Worm (Caenorhabditis elegans): ENCODE measurements around the gene F08D12.12.
A peak's percentile ranks its signal among the peaks of the same experiment; 100 is the strongest.

The F08D12.12 gene

ce11 chrII:2800550-2801233 lies 13.8 kb upstream of the F08D12.12 start, which contains the start of gene nhr-119 (continued):
- TF ChIP-seq mcd-1 (GFP tag; IDR thresholded peaks at IDR 0.05) = peak; percentile 57

- TF ChIP-seq lin-35 (GFP tag; optimal IDR thresholded peaks at IDR 0.05) (no peak), F55B11.4 (tag; optimal IDR thresholded peaks at IDR 0.05; ENCODE audit: borderline replicate concordance, insufficient read depth) (no peak), Y67H2A.10 (GFP tag; conservative IDR thresholded peaks at IDR 0.05) (no peak), efl-1 (GFP tag; optimal IDR thresholded peaks at IDR 0.05) (no peak), F39B2.1 (GFP tag; IDR thresholded peaks at IDR 0.05) (no peak), K11D2.4 (GFP tag; IDR thresholded peaks at IDR 0.05) (no peak), T26A5.8 (tag; optimal IDR thresholded peaks at IDR 0.05) (no peak), attf-6 (GFP tag; IDR thresholded peaks at IDR 0.05) (no peak), T07F8.4 (tag; optimal IDR thresholded peaks at IDR 0.05) (no peak), nhr-120 (GFP tag; IDR thresholded peaks at IDR 0.05) (no peak), snpc-1.1 (tag; optimal IDR thresholded peaks at IDR 0.05; ENCODE audit: insufficient read depth) (no peak), cebp-2 (GFP tag; IDR thresholded peaks at IDR 0.05) (no peak), sea-2 (GFP tag; IDR thresholded peaks at IDR 0.05) (no peak)
These were observed 11.1 kb upstream of the F08D12.12 start for ce11 chrII:2797951-2798350.

ce11 chrII:2796431-2796830 lies 9.6 kb upstream of the F08D12.12 start:
- TF ChIP-seq die-1 (tag; optimal IDR thresholded peaks at IDR 0.05) = no peak
- TF ChIP-seq zfh-2 (GFP tag; conservative IDR thresholded peaks at IDR 0.05) = peak; percentile 56

ce11 chrII:2795413-2795812 lies 8.5 kb upstream of the F08D12.12 start:
- TF ChIP-seq repo-1 (tag; optimal IDR thresholded peaks at IDR 0.05) (no peak), cebp-2 (GFP tag; IDR thresholded peaks at IDR 0.05) (no peak), ztf-22 (GFP tag; optimal IDR thresholded peaks at IDR 0.05) (no peak), madf-8 (GFP tag; conservative IDR thresholded peaks at IDR 0.05) (no peak), lag-1 (GFP tag; IDR thresholded peaks at IDR 0.05) (no peak), atf-7 (tag; optimal IDR thresholded peaks at IDR 0.05) (no peak), attf-3 (GFP tag; conservative IDR thresholded peaks at IDR 0.05) (no peak), lin-35 (GFP tag; optimal IDR thresholded peaks at IDR 0.05) (no peak), nhr-27 (tag; optimal IDR thresholded peaks at IDR 0.05) (no peak), Y56A3A.18 (GFP tag; IDR thresholded peaks at IDR 0.05) (no peak), snpc-1.1 (tag; optimal IDR thresholded peaks at IDR 0.05; ENCODE audit: insufficient read depth) (no peak), nfya-2 (GFP tag; IDR thresholded peaks at IDR 0.05) (no peak), let-607 (tag; optimal IDR thresholded peaks at IDR 0.05) (no peak), K12H6.12 (tag; optimal IDR thresholded peaks at IDR 0.05) (no peak), lir-1 (GFP tag; conservative IDR thresholded peaks at IDR 0.05) (no peak), Y95B8A.8 (GFP tag; IDR thresholded peaks at IDR 0.05) (no peak), F33H1.4 (GFP tag; IDR thresholded peaks at IDR 0.05) (no peak)

ce11 chrII:2791693-2792092 lies 4.8 kb upstream of the F08D12.12 start:
- no peak for TF ChIP-seq lir-1 (GFP tag; conservative IDR thresholded peaks at IDR 0.05)
- no peak for TF ChIP-seq akir-1 (GFP tag; optimal IDR thresholded peaks at IDR 0.05)
- no peak for TF ChIP-seq lag-1 (GFP tag; IDR thresholded peaks at IDR 0.05)
- TF ChIP-seq zfh-2 (GFP tag; conservative IDR thresholded peaks at IDR 0.05) = peak; percentile 73
- no peak for TF ChIP-seq ztf-18 (tag; optimal IDR thresholded peaks at IDR 0.05)

All from whole organism, young adult.